Fruit fly (Drosophila melanogaster) whole organism: ENCODE results near the gene twy.

ENCODE experiments used
- CG8478 ChIP-seq: fragments of >200 bp; optimal IDR thresholded peaks from 2 replicates; lab custom pipeline; 2018; ENCODE audit warnings: inconsistent platforms
- Dll ChIP-seq: fragments of >200 bp; optimal IDR thresholded peaks from 2 replicates; lab custom pipeline; 2017
- pan ChIP-seq: fragments of >200 bp; optimal IDR thresholded peaks from 2 replicates; lab custom pipeline; 2017
- psq ChIP-seq: fragments of >200 bp; optimal IDR thresholded peaks from 2 replicates; lab custom pipeline; 2017
- usp ChIP-seq: fragments of >200 bp; optimal IDR thresholded peaks from 2 replicates; lab custom pipeline; 2017; ENCODE audit warnings: missing biosample characterization, missing genetic modification characterization, mixed read lengths

dm6 chr3L:11793233-11793800 lies at the start of gene twy, which contains the start of gene CG10907:
- no peak for TF ChIP-seq psq (lab: Kevin White, UChicago)
- no peak for TF ChIP-seq CG8478 (lab: Kevin White, UChicago)
- no peak for TF ChIP-seq Dll (lab: Kevin White, UChicago)
- TF ChIP-seq usp (GFP tag; lab: Kevin White, UChicago), result no peak
- no peak for TF ChIP-seq pan
